Fruit fly (Drosophila melanogaster) whole organism, embryonic: ENCODE results near the gene Nup160.

Experiments used
- Awh ChIP-seq: fragments of 200-800 bp; sonication (Bioruptor generic); IDR thresholded peaks from 2 replicates; pipeline ENCODE4, ENCODE4 v1.3.6; 2022; ENCODE audit warnings: missing biosample characterization, missing genetic modification characterization
- CG10959 ChIP-seq: fragments of 200-800 bp; sonication (Bioruptor generic); IDR thresholded peaks from 2 replicates; pipeline ENCODE4 v1.3.6; 2022; ENCODE audit warnings: missing biosample characterization, missing genetic modification characterization
- CG12219 ChIP-seq: fragments of 200-800 bp; sonication (Bioruptor generic); optimal IDR thresholded peaks from 3 replicates; lab custom pipeline; 2018; ENCODE audit warnings: missing biosample characterization, mild to moderate bottlenecking, missing genetic modification characterization
- CG12236 ChIP-seq: fragments of 200-800 bp; sonication (Bioruptor generic); optimal IDR thresholded peaks from 2 replicates; lab custom pipeline; 2016; ENCODE audit warnings: missing biosample characterization, missing genetic modification characterization
- CG14050 ChIP-seq: fragments of 200-800 bp; sonication (Bioruptor generic); IDR thresholded peaks from 3 replicates; pipeline ENCODE4 v1.3.6; 2022; ENCODE audit warnings: missing biosample characterization, missing genetic modification characterization
- CG14860 ChIP-seq: fragments of 200-800 bp; sonication (Bioruptor generic); IDR thresholded peaks from 3 replicates; pipeline ENCODE4 v1.3.6; 2022; ENCODE audit warnings: missing biosample characterization, missing genetic modification characterization; ENCODE audit not compliant: partially characterized antibody
- CG17568 ChIP-seq: fragments of 200-800 bp; sonication (Bioruptor generic); optimal IDR thresholded peaks from 2 replicates; lab custom pipeline; 2018; ENCODE audit warnings: missing biosample characterization, mild to moderate bottlenecking, missing genetic modification characterization, moderate library complexity
- CG2129 ChIP-seq: fragments of 200-800 bp; sonication (Bioruptor generic); IDR thresholded peaks from 2 replicates; pipeline ENCODE4 v1.3.6; 2022; ENCODE audit warnings: missing biosample characterization, missing genetic modification characterization; ENCODE audit not compliant: partially characterized antibody
- CG32767 ChIP-seq: fragments of 200-800 bp; sonication (Bioruptor generic); IDR thresholded peaks from 2 replicates; pipeline ENCODE4 v1.3.6; 2022; ENCODE audit warnings: missing biosample characterization, missing genetic modification characterization
- CG33213 ChIP-seq: fragments of 200-800 bp; sonication (Bioruptor generic); optimal IDR thresholded peaks from 3 replicates; lab custom pipeline; 2016; ENCODE audit warnings: missing biosample characterization, missing genetic modification characterization
- CG34422 ChIP-seq: fragments of 200-800 bp; sonication (Bioruptor generic); IDR thresholded peaks from 3 replicates; pipeline ENCODE4 v1.3.6; 2022; ENCODE audit warnings: missing biosample characterization, missing genetic modification characterization
- CG3847 ChIP-seq: fragments of 200-800 bp; sonication (Bioruptor generic); IDR thresholded peaks from 2 replicates; pipeline ENCODE4 v1.3.6; 2022; ENCODE audit warnings: missing biosample characterization, missing genetic modification characterization
- CG4707 ChIP-seq: fragments of 200-800 bp; sonication (Bioruptor generic); optimal IDR thresholded peaks from 2 replicates; lab custom pipeline; 2018; ENCODE audit warnings: missing biosample characterization, mild to moderate bottlenecking, missing genetic modification characterization, moderate library complexity
- CG6175 ChIP-seq: fragments of 200-800 bp; sonication (Bioruptor generic); IDR thresholded peaks from 3 replicates; pipeline ENCODE4 v1.3.6; 2022; ENCODE audit warnings: missing biosample characterization, missing genetic modification characterization
- CG7987 ChIP-seq: fragments of 200-800 bp; sonication (Bioruptor generic); optimal IDR thresholded peaks from 2 replicates; lab custom pipeline; 2018; ENCODE audit warnings: missing biosample characterization, mild to moderate bottlenecking, missing genetic modification characterization, moderate library complexity
- CG8281 ChIP-seq: fragments of 200-800 bp; sonication (Bioruptor generic); optimal IDR thresholded peaks from 2 replicates; lab custom pipeline; 2018; ENCODE audit warnings: missing biosample characterization, mild to moderate bottlenecking, missing genetic modification characterization, moderate library complexity
- CG8924 ChIP-seq: fragments of 200-800 bp; optimal IDR thresholded peaks from 3 replicates; lab custom pipeline; 2019; ENCODE audit warnings: missing biosample characterization, mild to moderate bottlenecking, missing genetic modification characterization, moderate library complexity
- Dad ChIP-seq: fragments of 200-800 bp; sonication (Bioruptor generic); optimal IDR thresholded peaks from 3 replicates; lab custom pipeline; 2016; ENCODE audit warnings: missing biosample characterization, missing genetic modification characterization
- Dip3 ChIP-seq: fragments of 200-800 bp; sonication (Bioruptor generic); optimal IDR thresholded peaks from 3 replicates; lab custom pipeline; 2016; ENCODE audit warnings: missing biosample characterization, missing genetic modification characterization
- Dll ChIP-seq: fragments of 200-800 bp; sonication (Bioruptor generic); IDR thresholded peaks from 4 replicates; pipeline ENCODE4 v1.3.6; 2022; ENCODE audit warnings: missing biosample characterization, missing genetic modification characterization; ENCODE audit not compliant: partially characterized antibody
- Dp ChIP-seq: fragments of 200-800 bp; sonication (Bioruptor generic); optimal IDR thresholded peaks from 2 replicates; lab custom pipeline; 2018; ENCODE audit warnings: missing biosample characterization, mild to moderate bottlenecking, missing genetic modification characterization, moderate library complexity
- GATAe ChIP-seq: fragments of 200-800 bp; sonication (Bioruptor generic); conservative IDR thresholded peaks from 2 replicates; pipeline ENCODE4 v1.3.6; 2022; ENCODE audit warnings: missing biosample characterization, missing genetic modification characterization
- HLH3B ChIP-seq: fragments of 200-800 bp; sonication (Bioruptor generic); IDR thresholded peaks from 2 replicates; pipeline ENCODE4 v1.3.6; 2022; ENCODE audit warnings: missing biosample characterization, missing genetic modification characterization
- Hmx ChIP-seq: fragments of 200-800 bp; sonication (Bioruptor generic); optimal IDR thresholded peaks from 2 replicates; lab custom pipeline; 2016; ENCODE audit warnings: missing biosample characterization, missing genetic modification characterization
- Lim3 ChIP-seq: fragments of 200-800 bp; sonication (Bioruptor generic); IDR thresholded peaks from 2 replicates; pipeline ENCODE4 v1.3.6; 2022; ENCODE audit warnings: missing biosample characterization, missing genetic modification characterization
- MBD-R2 ChIP-seq: fragments of 200-800 bp; sonication (Bioruptor generic); IDR thresholded peaks from 2 replicates; pipeline ENCODE4 v1.3.6; 2022; ENCODE audit warnings: missing biosample characterization, missing genetic modification characterization
- Myb ChIP-seq: fragments of 200-800 bp; sonication (Bioruptor generic); optimal IDR thresholded peaks from 2 replicates; lab custom pipeline; 2016; ENCODE audit warnings: missing biosample characterization, missing genetic modification characterization
- amos ChIP-seq: fragments of 200-800 bp; sonication (Bioruptor generic); IDR thresholded peaks from 2 replicates; pipeline ENCODE4 v1.3.6; 2022; ENCODE audit warnings: missing biosample characterization, missing genetic modification characterization; ENCODE audit not compliant: partially characterized antibody
- ase ChIP-seq: fragments of 200-800 bp; sonication (Bioruptor generic); IDR thresholded peaks from 3 replicates; pipeline ENCODE4 v1.3.6; 2022; ENCODE audit warnings: missing biosample characterization, missing genetic modification characterization
- bsh ChIP-seq, 2 experiments: fragments of 200-800 bp; sonication (Bioruptor generic); optimal IDR thresholded peaks; 2 replicates each; lab custom pipeline; 2017 to 2018; ENCODE audit warnings: mild to moderate bottlenecking in 2 of 2, missing biosample characterization in 2 of 2, missing genetic modification characterization in 2 of 2, moderate library complexity in 1 of 2
- ems ChIP-seq: fragments of 200-800 bp; sonication (Bioruptor generic); optimal IDR thresholded peaks from 3 replicates; lab custom pipeline; 2016; ENCODE audit warnings: missing biosample characterization, missing genetic modification characterization
- gcm2 ChIP-seq: fragments of 200-800 bp; sonication (Bioruptor generic); optimal IDR thresholded peaks from 2 replicates; lab custom pipeline; 2016; ENCODE audit warnings: missing biosample characterization, missing genetic modification characterization
- gsb-n ChIP-seq: fragments of 200-800 bp; sonication (Bioruptor generic); optimal IDR thresholded peaks from 3 replicates; lab custom pipeline; 2018; ENCODE audit warnings: missing biosample characterization, mild to moderate bottlenecking, missing genetic modification characterization
- hth ChIP-seq: fragments of >200 bp; optimal IDR thresholded peaks from 2 replicates; lab custom pipeline; 2017; ENCODE audit warnings: inconsistent platforms
- nom ChIP-seq: fragments of 200-800 bp; sonication (Bioruptor generic); optimal IDR thresholded peaks from 2 replicates; lab custom pipeline; 2017; ENCODE audit warnings: missing biosample characterization, missing genetic modification characterization, mild to moderate bottlenecking, moderate library complexity, missing genetic modification reagents
- otp ChIP-seq: fragments of 200-800 bp; sonication (Bioruptor generic); IDR thresholded peaks from 3 replicates; pipeline ENCODE4, ENCODE4 v1.3.6; 2022; ENCODE audit warnings: missing biosample characterization, missing genetic modification characterization
- pros ChIP-seq: fragments of 200-800 bp; sonication (Bioruptor generic); optimal IDR thresholded peaks from 3 replicates; lab custom pipeline; 2019; ENCODE audit warnings: missing biosample characterization, mild to moderate bottlenecking, missing genetic modification characterization, moderate library complexity
- toy ChIP-seq: fragments of 200-800 bp; sonication (Bioruptor generic); IDR thresholded peaks from 2 replicates; pipeline ENCODE4 v1.3.6; 2022; ENCODE audit warnings: missing biosample characterization, missing genetic modification characterization
- unc-4 ChIP-seq: fragments of 200-800 bp; sonication (Bioruptor generic); IDR thresholded peaks from 2 replicates; pipeline ENCODE4 v1.3.6; 2022; ENCODE audit warnings: missing biosample characterization, missing genetic modification characterization; ENCODE audit not compliant: partially characterized antibody
- zfh1 ChIP-seq: fragments of 200-800 bp; sonication (Bioruptor generic); IDR thresholded peaks from 3 replicates; pipeline ENCODE4 v1.3.6; 2022; ENCODE audit warnings: missing biosample characterization, missing genetic modification characterization

Gene Nup160

DNA sequence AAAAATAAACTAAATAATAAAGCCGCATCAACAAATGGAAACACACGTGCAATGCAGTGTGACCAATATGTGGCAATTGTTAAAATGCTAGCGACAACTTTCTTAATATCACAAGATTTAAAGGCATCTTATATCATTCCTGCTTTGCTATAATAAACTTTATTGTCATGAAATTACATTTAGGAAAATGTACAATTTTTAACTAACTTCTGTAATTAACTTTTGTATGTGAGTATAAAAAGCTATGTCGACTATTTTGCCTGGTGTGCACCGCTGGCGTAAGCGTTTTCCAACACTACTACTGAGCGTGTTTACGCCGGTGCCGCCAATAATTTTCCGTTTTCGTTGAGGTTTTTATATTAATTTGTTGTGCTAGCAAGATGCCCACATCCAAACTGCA is at the start of gene Nup160, which contains the start of gene Csl4 (continued):
- no peak for TF ChIP-seq CG32767 (GFP tag; lab: Robert Waterston, UW)
- TF ChIP-seq zfh1 (GFP tag; lab: Robert Waterston, UW), result peak; percentile 79
- TF ChIP-seq otp (GFP tag; lab: Robert Waterston, UW), result 0 out of 3 replicates have a peak, but pooled peaks have one; percentile 62
- 0 out of 2 replicates have a peak, but pooled peaks have one; percentile 29 for TF ChIP-seq unc-4 (GFP tag; lab: Robert Waterston, UW)
- TF ChIP-seq CG12219, result no peak
- TF ChIP-seq pros (GFP tag; lab: Kevin White, UChicago), result no peak
- peak; percentile 78 for TF ChIP-seq CG33213 (GFP tag; lab: Kevin White, UChicago)
- peak; percentile 69 for TF ChIP-seq CG8924 (tag; lab: Kevin White, UChicago)
- no peak for TF ChIP-seq CG6175 (GFP tag; lab: Robert Waterston, UW)
- TF ChIP-seq CG4707, result no peak
- TF ChIP-seq HLH3B (GFP tag; lab: Robert Waterston, UW), result peak; percentile 74
- no peak for TF ChIP-seq hth (lab: Kevin White, UChicago)
- TF ChIP-seq CG10959 (GFP tag; lab: Robert Waterston, UW), result peak; percentile 36; the same call in 1 of the 2 replicates
- TF ChIP-seq ems, result peak; percentile 86
- no peak for TF ChIP-seq GATAe
- TF ChIP-seq CG7987 (GFP tag; lab: Kevin White, UChicago), result peak; percentile 52
- TF ChIP-seq Dad (GFP tag; lab: Kevin White, UChicago), result peak; percentile 79
- TF ChIP-seq amos, result no peak
- TF ChIP-seq Myb (GFP tag; lab: Kevin White, UChicago), result peak; percentile 71
- TF ChIP-seq Hmx, result peak; percentile 46
- TF ChIP-seq Awh, result peak; percentile 55; the same call in 1 of the 2 replicates
- no peak for TF ChIP-seq Lim3
- TF ChIP-seq gsb-n, result no peak
- peak; percentile 52; the same call in 2 of the 3 replicates for TF ChIP-seq CG14050 (GFP tag; lab: Robert Waterston, UW)
- TF ChIP-seq toy (GFP tag; lab: Robert Waterston, UW), result 0 out of 2 replicates have a peak, but pooled peaks have one; percentile 33
- TF ChIP-seq CG12236 (GFP tag; lab: Kevin White, UChicago), result peak; percentile 69
- TF ChIP-seq Dp, result peak; percentile 38
- no peak for TF ChIP-seq CG2129 (GFP tag; lab: Robert Waterston, UW)

- TF ChIP-seq CG34422, result no peak
- TF ChIP-seq ase (GFP tag; lab: Robert Waterston, UW), result no peak
- TF ChIP-seq CG8281 (tag; lab: Kevin White, UChicago), result no peak
- no peak for TF ChIP-seq nom (GFP tag; lab: Kevin White, UChicago)
- TF ChIP-seq CG17568 (GFP tag; lab: Kevin White, UChicago), result no peak
- TF ChIP-seq MBD-R2 (GFP tag; lab: Robert Waterston, UW), result no peak
- no peak for TF ChIP-seq Dip3 (GFP tag; lab: Kevin White, UChicago)
- 0 out of 4 replicates have a peak, but pooled peaks have one; percentile 26 for TF ChIP-seq Dll (GFP tag; lab: Robert Waterston, UW)
- TF ChIP-seq CG14860 (GFP tag; lab: Robert Waterston, UW), result no peak
- peak in 1 of 2 experiments; percentile 56 for TF ChIP-seq bsh (GFP tag; optimal IDR thresholded peaks at IDR 0.05; lab: Kevin White, UChicago)
- TF ChIP-seq gcm2, result no peak
- TF ChIP-seq CG3847, result no peak
Observed at dm6 chr2L:11073947-11074346, 49.6 kb upstream of the Nup160 start.
